Fruit fly (Drosophila melanogaster): ENCODE data around the gene Or67c.

- no peak for TF ChIP-seq Stat92E (GFP tag; optimal IDR thresholded peaks at IDR 0.05)
- TF ChIP-seq Tbp (GFP tag; optimal IDR thresholded peaks at IDR 0.05): no peak
- TF ChIP-seq jigr1 (GFP tag; IDR thresholded peaks at IDR 0.05): no peak
These were observed at the start of gene Or67c for dm6 chr3L:10244606-10245005.
